Worm (Caenorhabditis elegans): ENCODE measurements around the gene daf-4.

daf-4 gene

ce11 chrIII:5667952-5668489 is 43.1 kb downstream of the daf-4 start:
- TF ChIP-seq mep-1 (tag; optimal IDR thresholded peaks at IDR 0.05) (peak; percentile 28), aha-1 (tag) (no peak), nhr-28 (tag; optimal IDR thresholded peaks at IDR 0.05) (peak; percentile 21), daf-12 (tag; optimal IDR thresholded peaks at IDR 0.05) (no peak), mes-2 (tag; optimal IDR thresholded peaks at IDR 0.05; ENCODE audit: poor library complexity, severe bottlenecking) (peak; percentile 6), lsy-2 (tag; optimal IDR thresholded peaks at IDR 0.05) (peak in 1 of 2 experiments; percentile 38), pha-4 (GFP tag; IDR thresholded peaks at IDR 0.05) (no peak), pha-4 (tag; optimal IDR thresholded peaks at IDR 0.05) (peak; percentile 31), hlh-11 (tag; optimal IDR thresholded peaks at IDR 0.05) (peak; percentile 15), daf-16 (GFP tag; optimal IDR thresholded peaks at IDR 0.05) (no peak), daf-16 (tag; optimal IDR thresholded peaks at IDR 0.05) (peak; percentile 19), rbr-2 (tag; optimal IDR thresholded peaks at IDR 0.05) (peak; percentile 8)

DNA sequence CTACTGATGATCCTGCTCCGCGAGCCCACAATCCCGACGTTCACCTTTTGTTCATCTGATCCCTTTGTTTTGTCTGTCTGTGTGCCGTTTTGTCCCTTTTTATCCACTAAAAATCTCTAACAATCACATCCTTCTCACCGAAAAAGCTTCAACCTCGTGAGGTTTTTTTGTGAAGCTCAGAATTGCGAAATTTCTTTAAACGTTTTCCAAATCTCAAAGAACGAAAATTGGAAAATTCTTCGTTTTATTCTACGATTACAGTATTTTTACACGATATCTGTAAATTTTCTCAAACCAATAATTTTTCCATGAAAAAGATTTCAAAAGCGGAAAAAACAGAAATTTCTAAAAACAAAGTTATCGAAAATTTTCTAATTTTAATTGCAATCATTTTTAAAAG is 49.3 kb downstream of the daf-4 start:
- TF ChIP-seq aha-1 (tag) (peak; percentile 61), lim-7 (GFP tag; IDR thresholded peaks at IDR 0.05) (no peak)

ce11 chrIII:5675384-5675984 is 50.5 kb downstream of the daf-4 start:
- peak; percentile 52 for TF ChIP-seq aha-1 (tag)
- 0 out of 2 replicates have a peak, but pooled peaks have one; percentile 6 for TF ChIP-seq D1046.2 (GFP tag; IDR thresholded peaks at IDR 0.05)
- peak; percentile 92 for TF ChIP-seq set-16 (GFP tag; IDR thresholded peaks at IDR 0.05)
- no peak for TF ChIP-seq lin-38 (GFP tag; IDR thresholded peaks at IDR 0.05)

DNA sequence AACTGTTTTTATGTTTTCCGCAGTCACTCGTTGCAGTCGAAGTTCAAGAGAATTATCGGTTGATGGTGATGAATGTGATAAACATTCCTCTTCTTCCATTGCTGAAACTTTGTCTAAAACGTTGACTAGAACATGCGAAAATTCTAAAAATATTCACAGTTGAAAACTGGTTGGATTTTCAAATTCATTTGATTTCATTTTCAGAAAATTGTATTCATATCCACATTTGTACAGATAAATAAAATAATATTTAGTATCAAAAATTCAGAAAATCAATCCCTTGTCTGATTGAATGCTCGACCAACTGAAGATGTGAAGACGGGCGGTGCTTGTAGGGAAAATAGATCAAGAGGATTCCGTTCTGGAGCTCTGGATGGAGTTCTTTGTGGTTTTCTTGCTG is 52.9 kb downstream of the daf-4 start, which contains the start of gene F54E7.9:
Gene F54E7.9 (minus strand): TSS at position 101 of the 400 bp plus-strand sequence.
- no peak for TF ChIP-seq Y48G9A.11 (GFP tag; IDR thresholded peaks at IDR 0.05)
- TF ChIP-seq lin-15B (tag; optimal IDR thresholded peaks at IDR 0.05), result no peak
- TF ChIP-seq lin-13 (GFP tag; optimal IDR thresholded peaks at IDR 0.05), result no peak
- TF ChIP-seq php-3 (GFP tag; IDR thresholded peaks at IDR 0.05), result no peak
- TF ChIP-seq dmd-8 (GFP tag; IDR thresholded peaks at IDR 0.05), result no peak
- no peak for TF ChIP-seq ceh-82 (tag; optimal IDR thresholded peaks at IDR 0.05)
- no peak for TF ChIP-seq F37D6.2 (tag; optimal IDR thresholded peaks at IDR 0.05)
- no peak for TF ChIP-seq lin-39 (tag; optimal IDR thresholded peaks at IDR 0.05)
- TF ChIP-seq mep-1 (tag; optimal IDR thresholded peaks at IDR 0.05), result no peak
- no peak for TF ChIP-seq nhr-11 (tag; optimal IDR thresholded peaks at IDR 0.05)
- no peak for TF ChIP-seq skn-1 (tag; optimal IDR thresholded peaks at IDR 0.05)
- no peak for TF ChIP-seq T26A8.4 (GFP tag; IDR thresholded peaks at IDR 0.05)
- TF ChIP-seq ctbp-1 (GFP tag; IDR thresholded peaks at IDR 0.05), result no peak
- TF ChIP-seq mxl-3 (GFP tag; optimal IDR thresholded peaks at IDR 0.05), result no peak
- no peak for TF ChIP-seq fkh-10 (GFP tag; optimal IDR thresholded peaks at IDR 0.05)
- TF ChIP-seq attf-4 (tag; optimal IDR thresholded peaks at IDR 0.05), result no peak
- no peak for TF ChIP-seq zag-1 (tag; optimal IDR thresholded peaks at IDR 0.05)
- no peak for TF ChIP-seq nhr-42 (GFP tag; IDR thresholded peaks at IDR 0.05)
- no peak for TF ChIP-seq madf-5 (GFP tag; IDR thresholded peaks at IDR 0.05)
- TF ChIP-seq egl-27 (tag; optimal IDR thresholded peaks at IDR 0.05), result no peak

DNA sequence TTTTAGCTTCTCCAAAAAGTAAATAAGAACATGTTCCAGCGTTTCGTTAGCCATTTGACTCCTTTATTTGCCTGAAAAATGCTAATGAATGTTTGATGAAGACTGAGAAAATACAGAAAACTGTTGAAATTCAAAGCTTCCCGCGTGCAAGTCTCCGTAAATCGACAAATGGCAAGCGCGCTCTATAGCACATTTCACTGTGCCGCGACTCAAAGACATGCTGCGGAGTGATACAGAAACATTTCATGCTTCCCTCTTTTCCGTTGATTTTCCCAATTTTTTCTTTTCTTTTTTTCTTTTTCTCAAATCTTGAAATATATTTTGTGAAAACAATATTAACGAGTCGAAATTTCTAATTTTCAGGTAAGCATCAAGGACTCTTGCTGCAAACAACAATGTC is 54.0 kb downstream of the daf-4 start, which contains the start of the genes ska-3 and rps-12:
Gene ska-3 (minus strand): TSS at position 71 of the 400 bp plus-strand sequence.
Gene rps-12 (plus strand): TSS at position 364 of the 400 bp plus-strand sequence.
- TF ChIP-seq attf-4 (tag; optimal IDR thresholded peaks at IDR 0.05), result peak; percentile 4
- TF ChIP-seq ceh-44 (GFP tag; IDR thresholded peaks at IDR 0.05), result no peak
- no peak for TF ChIP-seq ceh-62 (tag; optimal IDR thresholded peaks at IDR 0.05)
- TF ChIP-seq fkh-10 (GFP tag; optimal IDR thresholded peaks at IDR 0.05), result peak; percentile 99
- TF ChIP-seq zfp-3 (GFP tag; conservative IDR thresholded peaks at IDR 0.05), result peak; percentile 96
- TF ChIP-seq dmd-8 (GFP tag; IDR thresholded peaks at IDR 0.05), result no peak
- TF ChIP-seq unc-130 (GFP tag; optimal IDR thresholded peaks at IDR 0.05), result peak; percentile 89
- TF ChIP-seq nhr-10 (tag; optimal IDR thresholded peaks at IDR 0.05), result peak; percentile 65
- peak; percentile 99 for TF ChIP-seq nhr-77 (tag; optimal IDR thresholded peaks at IDR 0.05)
- peak; percentile 96 for TF ChIP-seq nhr-102 (tag; optimal IDR thresholded peaks at IDR 0.05)
- peak; percentile 97 for TF ChIP-seq nhr-28 (tag; optimal IDR thresholded peaks at IDR 0.05)
- TF ChIP-seq unc-62 (GFP tag; optimal IDR thresholded peaks at IDR 0.05 in 1 of 2), result peak in 1 of 2 experiments; percentile 100
- TF ChIP-seq unc-62 (tag; optimal IDR thresholded peaks at IDR 0.05), result no peak
- peak; percentile 88 for TF ChIP-seq Y48G9A.11 (GFP tag; IDR thresholded peaks at IDR 0.05)
- TF ChIP-seq set-16 (GFP tag; IDR thresholded peaks at IDR 0.05), result peak; percentile 23; the same call in 1 of the 2 replicates
- TF ChIP-seq F26F4.8 (GFP tag; conservative IDR thresholded peaks at IDR 0.05), result no peak
- peak; percentile 72 for TF ChIP-seq F10B5.3 (tag; optimal IDR thresholded peaks at IDR 0.05)
